Fruit fly (Drosophila melanogaster) S2 (cell line): ENCODE measurements around the gene CG13784.

Experiments used
- CG8478 ChIP-seq: fragments of >200 bp; optimal IDR thresholded peaks from 2 replicates; lab custom pipeline; 2018
- CTCF ChIP-seq, 2 experiments: fragments of >200 bp; optimal IDR thresholded peaks; 2 replicates each; lab custom pipeline; 2018

Gene CG13784

dm6 chr2L:7165832-7166231 lies 54.0 kb downstream of the CG13784 start:
- TF ChIP-seq CG8478, result no peak
- no peak for TF ChIP-seq CTCF (optimal IDR thresholded peaks at IDR 0.05; lab: Kevin White, UChicago)

- TF ChIP-seq CG8478 (no peak), CTCF (optimal IDR thresholded peaks at IDR 0.05; lab: Kevin White, UChicago) (no peak)
Measured at dm6 chr2L:7158798-7159197, 61.0 kb downstream of the CG13784 start.

DNA sequence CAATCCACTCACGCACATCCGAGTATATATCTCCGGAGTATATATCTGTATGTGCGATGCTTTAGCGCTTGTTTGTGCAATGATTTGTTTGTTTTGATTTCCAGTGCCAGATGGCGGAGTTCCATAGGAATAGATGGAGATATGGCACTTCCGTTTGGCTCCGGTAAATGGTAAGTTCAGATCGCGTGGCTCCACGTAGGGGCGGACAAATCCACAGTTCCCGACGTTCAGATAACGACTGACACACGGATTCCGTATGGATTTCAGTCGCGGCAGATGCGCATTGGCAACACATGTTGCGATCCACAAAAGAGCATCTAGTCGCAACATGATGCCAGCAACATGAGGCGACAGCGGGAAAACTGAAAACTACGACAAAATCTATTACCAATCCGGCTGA lies 62.4 kb downstream of the CG13784 start, which contains the start of gene Pvf3:
Gene Pvf3 (minus strand): TSS at position 240 of the 400 bp plus-strand sequence.
- no peak for TF ChIP-seq CG8478
- no peak for TF ChIP-seq CTCF (optimal IDR thresholded peaks at IDR 0.05; lab: Kevin White, UChicago)

DNA sequence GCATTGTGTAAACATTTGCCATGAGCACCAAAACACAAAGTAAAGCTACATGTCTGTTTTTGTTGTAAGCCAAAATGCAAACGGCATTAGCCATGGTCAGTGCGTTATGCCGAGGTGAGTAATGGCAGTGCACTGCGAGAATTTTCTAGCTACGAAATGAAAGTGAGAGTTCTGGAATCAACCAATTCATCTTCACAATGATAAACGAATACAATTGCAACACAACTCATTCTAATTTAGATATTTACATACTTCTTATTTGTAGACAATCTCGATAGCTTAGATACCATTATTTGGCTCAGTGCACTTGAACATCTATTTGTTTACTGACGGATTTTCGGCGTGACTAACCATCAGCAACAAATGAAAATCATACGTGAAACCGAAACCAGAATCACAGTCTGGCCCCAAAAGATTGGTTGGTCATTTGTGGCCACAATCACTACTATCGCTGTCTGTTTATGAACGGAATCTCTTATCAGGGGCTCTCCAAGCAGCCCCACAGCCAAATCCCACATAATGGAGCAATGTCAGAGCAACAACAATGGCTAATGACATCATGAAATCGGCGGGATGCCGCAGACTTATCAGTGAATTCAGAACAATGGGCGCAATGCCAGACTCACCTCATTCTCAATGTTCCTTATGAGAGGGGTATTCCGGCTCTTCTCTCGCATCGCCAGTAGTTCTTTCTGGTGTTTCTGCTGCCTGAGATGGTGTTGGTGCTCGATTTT lies 64.8 kb downstream of the CG13784 start:
- no peak for TF ChIP-seq CTCF (optimal IDR thresholded peaks at IDR 0.05; lab: Kevin White, UChicago)
- TF ChIP-seq CG8478, result no peak
